Fruit fly (Drosophila melanogaster) whole organism, embryonic: ENCODE results near the gene ssp.

Experiments
- Ada2b ChIP-seq: fragments of 200-800 bp; sonication (Bioruptor generic); IDR thresholded peaks from 2 replicates; pipeline ENCODE4 v1.3.6; 2022; ENCODE audit warnings: missing biosample characterization, missing genetic modification characterization
- CG11695 ChIP-seq: fragments of 200-800 bp; sonication (Bioruptor generic); IDR thresholded peaks from 3 replicates; pipeline ENCODE4 v1.3.6; 2022; ENCODE audit warnings: missing biosample characterization, missing genetic modification characterization
- CG12104 ChIP-seq: fragments of 200-800 bp; sonication (Bioruptor generic); optimal IDR thresholded peaks from 3 replicates; lab custom pipeline; 2016; ENCODE audit warnings: missing biosample characterization, missing genetic modification characterization
- CG13296 ChIP-seq: fragments of 200-800 bp; sonication (Bioruptor generic); optimal IDR thresholded peaks from 3 replicates; lab custom pipeline; 2018; ENCODE audit warnings: missing biosample characterization, mild to moderate bottlenecking, missing genetic modification characterization
- CG13624 ChIP-seq: fragments of 200-800 bp; sonication (Bioruptor generic); optimal IDR thresholded peaks from 2 replicates; lab custom pipeline; 2016; ENCODE audit warnings: missing biosample characterization, missing genetic modification characterization
- CG14710 ChIP-seq: fragments of 200-800 bp; sonication (Bioruptor generic); optimal IDR thresholded peaks from 3 replicates; lab custom pipeline; 2019; ENCODE audit warnings: missing biosample characterization, mild to moderate bottlenecking, missing genetic modification characterization, moderate library complexity
- CG14965 ChIP-seq: fragments of 200-800 bp; sonication (Bioruptor generic); optimal IDR thresholded peaks from 2 replicates; lab custom pipeline; 2016; ENCODE audit warnings: missing biosample characterization, missing genetic modification characterization, borderline replicate concordance
- CG17912 ChIP-seq: fragments of 200-800 bp; sonication (Bioruptor generic); optimal IDR thresholded peaks from 2 replicates; lab custom pipeline; 2018; ENCODE audit warnings: missing biosample characterization, mild to moderate bottlenecking, missing genetic modification characterization
- CG18599 ChIP-seq: fragments of 200-800 bp; sonication (Bioruptor generic); optimal IDR thresholded peaks from 3 replicates; lab custom pipeline; 2017; ENCODE audit warnings: missing biosample characterization, missing genetic modification characterization, mild to moderate bottlenecking, moderate library complexity, missing genetic modification reagents
- CG2202 ChIP-seq: fragments of 200-800 bp; sonication (Bioruptor generic); optimal IDR thresholded peaks from 2 replicates; lab custom pipeline; 2018; ENCODE audit warnings: missing biosample characterization, mild to moderate bottlenecking, missing genetic modification characterization
- CG31365 ChIP-seq: fragments of 200-800 bp; sonication (Bioruptor generic); optimal IDR thresholded peaks from 2 replicates; lab custom pipeline; 2018; ENCODE audit warnings: missing biosample characterization, mild to moderate bottlenecking, missing genetic modification characterization
- CG4854 ChIP-seq: fragments of 200-800 bp; sonication (Bioruptor generic); optimal IDR thresholded peaks from 2 replicates; lab custom pipeline; 2016; ENCODE audit warnings: missing biosample characterization, missing genetic modification characterization, inconsistent platforms
- CG6254 ChIP-seq: fragments of 200-800 bp; sonication (Bioruptor generic); optimal IDR thresholded peaks from 3 replicates; lab custom pipeline; 2017; ENCODE audit warnings: mild to moderate bottlenecking, missing biosample characterization, missing genetic modification reagents, missing genetic modification characterization
- CG7745 ChIP-seq: fragments of 200-800 bp; sonication (Bioruptor generic); optimal IDR thresholded peaks from 2 replicates; lab custom pipeline; 2018; ENCODE audit warnings: missing biosample characterization, mild to moderate bottlenecking, missing genetic modification characterization, moderate library complexity
- CG8281 ChIP-seq: fragments of 200-800 bp; sonication (Bioruptor generic); optimal IDR thresholded peaks from 2 replicates; lab custom pipeline; 2018; ENCODE audit warnings: missing biosample characterization, mild to moderate bottlenecking, missing genetic modification characterization, moderate library complexity
- CG8290 ChIP-seq, 3 experiments: fragments of 200-800 bp; sonication (Bioruptor generic); optimal IDR thresholded peaks; 2 replicates each; lab custom pipeline; 2016 to 2019; ENCODE audit warnings: missing biosample characterization in 3 of 3, missing genetic modification characterization in 3 of 3, mild to moderate bottlenecking in 2 of 3, moderate library complexity in 1 of 3
- CG8388 ChIP-seq: fragments of 200-800 bp; sonication (Bioruptor generic); optimal IDR thresholded peaks from 2 replicates; lab custom pipeline; 2019; ENCODE audit warnings: missing biosample characterization, mild to moderate bottlenecking, missing genetic modification characterization, moderate library complexity
- D ChIP-seq, 2 experiments: fragments of 200-800 bp in 1 of 2; fragments of >200 bp in 1 of 2; sonication (Bioruptor generic) in 1 of 2; optimal IDR thresholded peaks; 2 replicates in 1 of 2; 3 replicates in 1 of 2; lab custom pipeline; 2017; ENCODE audit warnings: mild to moderate bottlenecking in 1 of 2, missing biosample characterization in 1 of 2, missing genetic modification characterization in 1 of 2, missing genetic modification reagents in 1 of 2
- D19B ChIP-seq: fragments of 200-800 bp; sonication (Bioruptor generic); optimal IDR thresholded peaks from 2 replicates; lab custom pipeline; 2017; ENCODE audit warnings: missing biosample characterization, mild to moderate bottlenecking, missing genetic modification characterization
- Dad ChIP-seq: fragments of 200-800 bp; sonication (Bioruptor generic); optimal IDR thresholded peaks from 3 replicates; lab custom pipeline; 2016; ENCODE audit warnings: missing biosample characterization, missing genetic modification characterization
- HmgD ChIP-seq: fragments of 200-800 bp; sonication (Bioruptor generic); optimal IDR thresholded peaks from 3 replicates; lab custom pipeline; 2016; ENCODE audit warnings: missing biosample characterization, missing genetic modification characterization
- Lim3 ChIP-seq: fragments of 200-800 bp; sonication (Bioruptor generic); IDR thresholded peaks from 2 replicates; pipeline ENCODE4 v1.3.6; 2022; ENCODE audit warnings: missing biosample characterization, missing genetic modification characterization
- MBD-R2 ChIP-seq: fragments of 200-800 bp; sonication (Bioruptor generic); IDR thresholded peaks from 2 replicates; pipeline ENCODE4 v1.3.6; 2022; ENCODE audit warnings: missing biosample characterization, missing genetic modification characterization
- Neu2 ChIP-seq: fragments of 200-800 bp; sonication (Bioruptor generic); optimal IDR thresholded peaks from 3 replicates; lab custom pipeline; 2016; ENCODE audit warnings: missing biosample characterization, missing genetic modification characterization, borderline replicate concordance
- Nf-YA ChIP-seq: fragments of 200-800 bp; sonication (Bioruptor generic); IDR thresholded peaks from 2 replicates; pipeline ENCODE4 v1.3.6; 2022; ENCODE audit warnings: missing biosample characterization, missing genetic modification characterization
- NfI ChIP-seq: fragments of 200-800 bp; sonication (Bioruptor generic); optimal IDR thresholded peaks from 3 replicates; lab custom pipeline; 2018; ENCODE audit warnings: missing biosample characterization, mild to moderate bottlenecking, missing genetic modification characterization, moderate library complexity
- Opbp ChIP-seq: fragments of 200-800 bp; sonication (Bioruptor generic); IDR thresholded peaks from 3 replicates; pipeline ENCODE4 v1.3.6; 2022; ENCODE audit warnings: missing biosample characterization, missing genetic modification characterization; ENCODE audit not compliant: partially characterized antibody
- PHDP ChIP-seq: fragments of 200-800 bp; sonication (Bioruptor generic); optimal IDR thresholded peaks from 3 replicates; lab custom pipeline; 2018; ENCODE audit warnings: missing biosample characterization, mild to moderate bottlenecking, missing genetic modification characterization, moderate library complexity
- Rfx ChIP-seq: fragments of 200-800 bp; sonication (Bioruptor generic); IDR thresholded peaks from 2 replicates; pipeline ENCODE4 v1.3.6; 2022; ENCODE audit warnings: missing biosample characterization, missing genetic modification characterization
- Sin3A ChIP-seq: fragments of >200 bp; optimal IDR thresholded peaks from 2 replicates; lab custom pipeline; 2018
- YL-1 ChIP-seq: fragments of 200-800 bp; sonication (Bioruptor generic); optimal IDR thresholded peaks from 3 replicates; lab custom pipeline; 2017; ENCODE audit warnings: missing biosample characterization, mild to moderate bottlenecking, missing genetic modification characterization
- az2 ChIP-seq: fragments of 200-800 bp; sonication (Bioruptor generic); optimal IDR thresholded peaks from 3 replicates; lab custom pipeline; 2016; ENCODE audit warnings: missing biosample characterization, missing genetic modification characterization
- bcd ChIP-seq: fragments of 200-800 bp; sonication (Bioruptor generic); optimal IDR thresholded peaks from 2 replicates; lab custom pipeline; 2017; ENCODE audit warnings: missing biosample characterization, mild to moderate bottlenecking, missing genetic modification characterization
- crol ChIP-seq: fragments of 200-800 bp; sonication (Bioruptor generic); IDR thresholded peaks from 2 replicates; pipeline ENCODE4 v1.3.6; 2022; ENCODE audit warnings: missing biosample characterization, missing genetic modification characterization
- fd102C ChIP-seq: fragments of 200-800 bp; sonication (Bioruptor generic); optimal IDR thresholded peaks from 2 replicates; lab custom pipeline; 2018; ENCODE audit warnings: missing biosample characterization, mild to moderate bottlenecking, missing genetic modification characterization, moderate library complexity
- fd64A ChIP-seq: fragments of 200-800 bp; sonication (Bioruptor generic); optimal IDR thresholded peaks from 3 replicates; lab custom pipeline; 2018; ENCODE audit warnings: missing biosample characterization, mild to moderate bottlenecking, missing genetic modification characterization
- hbn ChIP-seq: fragments of 200-800 bp; sonication (Bioruptor generic); IDR thresholded peaks from 2 replicates; pipeline ENCODE4 v1.3.6; 2022; ENCODE audit warnings: missing biosample characterization, missing genetic modification characterization; ENCODE audit not compliant: partially characterized antibody
- her ChIP-seq: fragments of 200-800 bp; sonication (Bioruptor generic); optimal IDR thresholded peaks from 2 replicates; lab custom pipeline; 2016; ENCODE audit warnings: missing biosample characterization, missing genetic modification characterization
- ind ChIP-seq: fragments of 200-800 bp; sonication (Bioruptor generic); optimal IDR thresholded peaks from 3 replicates; lab custom pipeline; 2016; ENCODE audit warnings: missing biosample characterization, missing genetic modification characterization
- inv ChIP-seq: fragments of 200-800 bp; sonication (Bioruptor generic); IDR thresholded peaks from 2 replicates; pipeline ENCODE4 v1.3.6; 2022; ENCODE audit warnings: missing biosample characterization, missing genetic modification characterization; ENCODE audit not compliant: partially characterized antibody
- lab ChIP-seq: fragments of 200-800 bp; sonication (Bioruptor generic); optimal IDR thresholded peaks from 3 replicates; lab custom pipeline; 2017; ENCODE audit warnings: missing biosample characterization, missing genetic modification characterization, mild to moderate bottlenecking, moderate library complexity, missing genetic modification reagents
- org-1 ChIP-seq: fragments of 200-800 bp; sonication (Bioruptor generic); optimal IDR thresholded peaks from 2 replicates; lab custom pipeline; 2017; ENCODE audit warnings: missing biosample characterization, missing genetic modification characterization
- pho ChIP-seq: fragments of 200-800 bp; sonication (Bioruptor generic); optimal IDR thresholded peaks from 2 replicates; lab custom pipeline; 2016; ENCODE audit warnings: missing biosample characterization, missing genetic modification characterization
- prd ChIP-seq, 3 experiments: fragments of >200 bp in 2 of 3; fragments of 200-800 bp in 1 of 3; sonication (Bioruptor generic) in 1 of 3; optimal IDR thresholded peaks in 2 of 3; IDR thresholded peaks in 1 of 3; 2 replicates in 2 of 3; 3 replicates in 1 of 3; pipeline versions ENCODE4 v1.3.6 to Lab custom; 2017 to 2022; ENCODE audit warnings: missing biosample characterization in 1 of 3, missing genetic modification characterization in 1 of 3
- ro ChIP-seq: fragments of 200-800 bp; sonication (Bioruptor generic); IDR thresholded peaks from 2 replicates; pipeline ENCODE4 v1.3.6; 2022; ENCODE audit warnings: missing biosample characterization, missing genetic modification characterization
- scrt ChIP-seq: fragments of 200-800 bp; sonication (Bioruptor generic); optimal IDR thresholded peaks from 2 replicates; lab custom pipeline; 2018; ENCODE audit warnings: missing biosample characterization, mild to moderate bottlenecking, missing genetic modification characterization, moderate library complexity
- slou ChIP-seq: fragments of 200-800 bp; sonication (Bioruptor generic); optimal IDR thresholded peaks from 3 replicates; lab custom pipeline; 2016; ENCODE audit warnings: missing biosample characterization, missing genetic modification characterization
- sna ChIP-seq: fragments of 200-800 bp; sonication (Bioruptor generic); IDR thresholded peaks from 2 replicates; pipeline ENCODE4 v1.3.6; 2022; ENCODE audit warnings: missing biosample characterization, missing genetic modification characterization; ENCODE audit not compliant: partially characterized antibody

Gene ssp

DNA sequence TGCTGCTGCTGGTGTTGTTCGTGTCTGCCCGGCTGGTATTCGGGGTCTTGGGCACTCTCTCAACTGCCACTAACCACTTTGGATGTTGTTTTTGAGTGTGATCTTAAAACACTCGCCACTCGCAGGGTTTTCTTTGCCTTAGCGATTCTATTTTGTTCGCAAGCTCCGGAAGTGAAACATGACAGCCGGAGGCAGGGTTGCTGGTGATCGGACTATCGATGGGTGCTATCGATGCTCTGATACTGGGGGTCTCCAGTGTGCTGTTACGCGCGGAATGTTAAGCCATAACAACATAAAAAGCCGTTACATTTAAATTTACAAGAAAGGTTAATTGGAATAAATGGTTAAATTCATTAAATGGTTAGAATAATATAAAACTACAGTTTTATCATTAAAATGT lies 6.9 kb downstream of the ssp start, which contains the start of gene yps (continued):
- TF ChIP-seq Neu2 (peak; percentile 36), Nf-YA (GFP tag; lab: Robert Waterston, UW) (peak; percentile 92), bcd (GFP tag; lab: Kevin White, UChicago) (peak; percentile 97), ind (GFP tag; lab: Kevin White, UChicago) (peak; percentile 75), Opbp (GFP tag; lab: Robert Waterston, UW) (peak; percentile 84), CG17912 (peak; percentile 99), D19B (GFP tag; lab: Kevin White, UChicago) (peak; percentile 81), NfI (GFP tag; lab: Kevin White, UChicago) (peak; percentile 98), CG11695 (GFP tag; lab: Robert Waterston, UW) (peak; percentile 80), scrt (GFP tag; lab: Kevin White, UChicago) (peak; percentile 93), slou (GFP tag; lab: Kevin White, UChicago) (peak; percentile 80), prd (optimal IDR thresholded peaks at IDR 0.05; lab: Kevin White, UChicago) (no peak), prd (GFP tag; IDR thresholded peaks at IDR 0.05; lab: Robert Waterston, UW) (peak; percentile 72; the same call in 2 of the 3 replicates), CG13624 (peak; percentile 94), Rfx (GFP tag; lab: Robert Waterston, UW) (peak; percentile 97), lab (GFP tag; lab: Kevin White, UChicago) (peak; percentile 99), PHDP (tag; lab: Kevin White, UChicago) (peak; percentile 93), CG14965 (peak; percentile 76), fd102C (peak; percentile 97), YL-1 (GFP tag; lab: Kevin White, UChicago) (peak; percentile 98), ro (GFP tag; lab: Robert Waterston, UW) (no peak), her (GFP tag; lab: Kevin White, UChicago) (peak; percentile 96), HmgD (GFP tag; lab: Kevin White, UChicago) (peak; percentile 95), CG8290 (GFP tag; optimal IDR thresholded peaks at IDR 0.05; lab: Kevin White, UChicago) (peak; percentile 91), CG8290 (tag; optimal IDR thresholded peaks at IDR 0.05; lab: Kevin White, UChicago) (peak; percentile 88 to 99), CG7745 (tag; lab: Kevin White, UChicago) (peak; percentile 87), org-1 (GFP tag; lab: Kevin White, UChicago) (peak; percentile 94), pho (GFP tag; lab: Kevin White, UChicago) (peak; percentile 87), CG14710 (tag; lab: Kevin White, UChicago) (peak; percentile 92), CG2202 (tag; lab: Kevin White, UChicago) (peak; percentile 93), crol (GFP tag; lab: Robert Waterston, UW) (peak; percentile 39; the same call in 1 of the 2 replicates), CG8281 (peak; percentile 68), CG31365 (tag; lab: Kevin White, UChicago) (peak; percentile 90), az2 (peak; percentile 82), MBD-R2 (GFP tag; lab: Robert Waterston, UW) (peak; percentile 78; the same call in 1 of the 2 replicates), CG18599 (GFP tag; lab: Kevin White, UChicago) (peak; percentile 96), sna (peak; percentile 29; the same call in 1 of the 2 replicates), CG12104 (GFP tag; lab: Kevin White, UChicago) (peak; percentile 96), fd64A (peak; percentile 97), Lim3 (GFP tag; lab: Robert Waterston, UW) (no peak), CG8388 (GFP tag; lab: Kevin White, UChicago) (peak; percentile 90), hbn (peak; percentile 67), D (optimal IDR thresholded peaks at IDR 0.05; lab: Kevin White, UChicago) (no peak), D (GFP tag; optimal IDR thresholded peaks at IDR 0.05; lab: Kevin White, UChicago) (peak; percentile 89), Sin3A (lab: Kevin White, UChicago) (peak; percentile 28), Ada2b (peak; percentile 77; the same call in 1 of the 2 replicates), CG4854 (GFP tag; lab: Kevin White, UChicago) (peak; percentile 92), CG13296 (GFP tag; lab: Kevin White, UChicago) (peak; percentile 97), inv (peak; percentile 68), CG6254 (peak; percentile 90), Dad (GFP tag; lab: Kevin White, UChicago) (peak; percentile 95)
